Worm (Caenorhabditis elegans): ENCODE measurements around the gene cyp-25A1.

ce11 chrIII:3872978-3873377, 40.6 kb downstream of the cyp-25A1 start:
- no peak for TF ChIP-seq efl-1 (GFP tag; optimal IDR thresholded peaks at IDR 0.05)
- TF ChIP-seq snpc-4 (GFP tag; optimal IDR thresholded peaks at IDR 0.05): no peak
- TF ChIP-seq snpc-4 (tag; optimal IDR thresholded peaks at IDR 0.05): no peak
- no peak for TF ChIP-seq nfya-1 (tag; optimal IDR thresholded peaks at IDR 0.05; ENCODE audit: borderline replicate concordance, insufficient read depth)
- TF ChIP-seq pha-4 (tag; optimal IDR thresholded peaks at IDR 0.05): no peak
